Worm (Caenorhabditis elegans): ENCODE results near the gene pck-1.

DNA sequence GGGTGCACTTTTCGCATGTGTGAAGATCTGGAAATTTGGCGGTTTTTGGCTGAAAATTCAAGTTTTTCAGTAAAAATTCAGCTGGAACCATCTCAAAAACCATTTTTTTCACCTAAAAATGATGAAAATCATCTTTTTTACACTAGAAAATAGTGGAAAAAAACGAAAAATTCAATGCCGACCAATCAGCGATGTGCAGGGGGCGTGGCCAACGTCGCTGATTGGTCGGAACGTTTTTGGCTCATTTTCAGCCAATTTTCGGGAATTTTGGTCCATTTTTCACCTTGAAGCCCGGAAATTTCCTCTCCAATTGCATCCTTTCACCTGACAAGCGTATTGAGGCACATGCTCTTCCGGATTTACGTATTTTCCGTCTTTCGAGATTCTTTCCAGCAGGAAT lies 18.3 kb upstream of the pck-1 start:
- TF ChIP-seq ceh-44 (GFP tag; IDR thresholded peaks at IDR 0.05) (no peak), skn-1 (tag; optimal IDR thresholded peaks at IDR 0.05) (no peak), fos-1 (tag; optimal IDR thresholded peaks at IDR 0.05) (no peak), ama-1 (optimal IDR thresholded peaks at IDR 0.05) (no peak), daf-19 (GFP tag; conservative IDR thresholded peaks at IDR 0.05) (no peak), unc-39 (tag; optimal IDR thresholded peaks at IDR 0.05) (no peak), nhr-25 (tag; optimal IDR thresholded peaks at IDR 0.05; ENCODE audit: borderline replicate concordance, insufficient read depth) (no peak), hlh-30 (tag; optimal IDR thresholded peaks at IDR 0.05; ENCODE audit: insufficient read depth) (no peak), ceh-82 (tag; optimal IDR thresholded peaks at IDR 0.05) (no peak), fkh-10 (GFP tag; optimal IDR thresholded peaks at IDR 0.05) (no peak), egl-27 (tag; optimal IDR thresholded peaks at IDR 0.05) (no peak), snpc-4 (tag; optimal IDR thresholded peaks at IDR 0.05) (no peak)

Data from whole organism, L4 larva.